Worm (Caenorhabditis elegans) whole organism, late embryonic: ENCODE results near the gene tyra-3.

Experiments
- C38D4.7 ChIP-seq: fragments of 200-800 bp; sonication (Bioruptor generic); optimal IDR thresholded peaks from 2 replicates; lab custom pipeline; 2018; ENCODE audit warnings: mild to moderate bottlenecking, missing genetic modification characterization, moderate library complexity, missing compliant biosample characterization
- F13H6.1 ChIP-seq: sonication (generic microtip); optimal IDR thresholded peaks from 2 replicates; lab custom pipeline; 2016; ENCODE audit warnings: missing genetic modification characterization, missing compliant biosample characterization
- K09A11.1 ChIP-seq: sonication (generic microtip); optimal IDR thresholded peaks from 2 replicates; lab custom pipeline; 2017; ENCODE audit warnings: antibody characterized with exemption, mild to moderate bottlenecking, missing genetic modification characterization, missing compliant biosample characterization; ENCODE audit not compliant: insufficient read depth
- T23F11.4 ChIP-seq: fragments of 200-800 bp; sonication (Bioruptor generic); optimal IDR thresholded peaks from 2 replicates; lab custom pipeline; 2018; ENCODE audit warnings: mild to moderate bottlenecking, missing genetic modification characterization, missing compliant biosample characterization
- ceh-14 ChIP-seq: sonication (generic microtip); optimal IDR thresholded peaks from 2 replicates; lab custom pipeline; 2016; ENCODE audit warnings: missing genotype, missing genetic modification characterization, missing compliant biosample characterization
- ceh-18 ChIP-seq: sonication (generic microtip); optimal IDR thresholded peaks from 2 replicates; lab custom pipeline; 2016; ENCODE audit warnings: missing genetic modification characterization, missing compliant biosample characterization
- ceh-19 ChIP-seq: fragments of 200-800 bp; sonication (Bioruptor generic); optimal IDR thresholded peaks from 2 replicates; lab custom pipeline; 2018; ENCODE audit warnings: mild to moderate bottlenecking, missing genetic modification characterization, missing compliant biosample characterization
- ceh-24 ChIP-seq: sonication (generic microtip); optimal IDR thresholded peaks from 2 replicates; lab custom pipeline; 2016; ENCODE audit warnings: mild to moderate bottlenecking, missing genetic modification characterization, missing compliant biosample characterization
- ceh-30 ChIP-seq: fragments of 150-350 bp; optimal IDR thresholded peaks from 2 replicates; lab custom pipeline; 2014; ENCODE audit warnings: missing biosample characterization, missing genetic modification characterization
- ceh-31 ChIP-seq: sonication (generic microtip); optimal IDR thresholded peaks from 2 replicates; lab custom pipeline; 2016; ENCODE audit warnings: missing genetic modification characterization, missing compliant biosample characterization
- ceh-34 ChIP-seq: sonication (generic microtip); optimal IDR thresholded peaks from 2 replicates; lab custom pipeline; 2016; ENCODE audit warnings: mild to moderate bottlenecking, missing genetic modification characterization, missing compliant biosample characterization
- ceh-48 ChIP-seq: sonication (generic microtip); optimal IDR thresholded peaks from 2 replicates; lab custom pipeline; 2016; ENCODE audit warnings: missing genetic modification characterization, inconsistent platforms, missing compliant biosample characterization
- ceh-6 ChIP-seq: fragments of 200-800 bp; sonication (Bioruptor generic); optimal IDR thresholded peaks from 2 replicates; lab custom pipeline; 2018; ENCODE audit warnings: mild to moderate bottlenecking, missing genetic modification characterization, missing compliant biosample characterization
- ceh-9 ChIP-seq: sonication (generic microtip); optimal IDR thresholded peaks from 2 replicates; lab custom pipeline; 2016; ENCODE audit warnings: mild to moderate bottlenecking, missing genetic modification characterization, inconsistent platforms, missing compliant biosample characterization
- che-1 ChIP-seq: sonication (generic microtip); optimal IDR thresholded peaks from 2 replicates; lab custom pipeline; 2016; ENCODE audit warnings: mild to moderate bottlenecking, missing genetic modification characterization, missing compliant biosample characterization
- elt-2 ChIP-seq: sonication (generic microtip); optimal IDR thresholded peaks from 2 replicates; lab custom pipeline; 2016; ENCODE audit warnings: missing genetic modification reagents, missing genetic modification characterization, missing compliant biosample characterization
- elt-4 ChIP-seq: sonication (generic microtip); optimal IDR thresholded peaks from 2 replicates; lab custom pipeline; 2016; ENCODE audit warnings: missing genetic modification characterization, missing compliant biosample characterization
- gmeb-2 ChIP-seq: sonication (generic microtip); optimal IDR thresholded peaks from 2 replicates; lab custom pipeline; 2016; ENCODE audit warnings: missing genetic modification characterization, inconsistent platforms, missing compliant biosample characterization
- hlh-13 ChIP-seq: fragments of 200-800 bp; sonication (Bioruptor generic); optimal IDR thresholded peaks from 2 replicates; lab custom pipeline; 2018; ENCODE audit warnings: mild to moderate bottlenecking, missing genetic modification characterization, missing compliant biosample characterization
- hlh-30 ChIP-seq: sonication (generic microtip); optimal IDR thresholded peaks from 2 replicates; lab custom pipeline; 2017; ENCODE audit warnings: antibody characterized with exemption, missing genetic modification characterization, missing compliant biosample characterization; ENCODE audit not compliant: insufficient read depth
- hlh-6 ChIP-seq: sonication (generic microtip); optimal IDR thresholded peaks from 2 replicates; lab custom pipeline; 2016; ENCODE audit warnings: missing genotype, missing genetic modification characterization, missing compliant biosample characterization
- hlh-8 ChIP-seq: sonication (generic microtip); optimal IDR thresholded peaks from 2 replicates; lab custom pipeline; 2016; ENCODE audit warnings: missing genotype, missing genetic modification characterization, missing compliant biosample characterization
- lin-11 ChIP-seq: fragments of 200-800 bp; sonication (Bioruptor generic); optimal IDR thresholded peaks from 2 replicates; lab custom pipeline; 2018; ENCODE audit warnings: mild to moderate bottlenecking, missing genetic modification characterization, missing compliant biosample characterization
- mec-3 ChIP-seq: sonication (generic microtip); optimal IDR thresholded peaks from 2 replicates; lab custom pipeline; 2016; ENCODE audit warnings: borderline replicate concordance, missing genetic modification characterization, missing compliant biosample characterization
- nfya-1 ChIP-seq: sonication (generic microtip); optimal IDR thresholded peaks from 2 replicates; lab custom pipeline; 2017; ENCODE audit warnings: missing genetic modification characterization, mild to moderate bottlenecking, missing compliant biosample characterization, antibody characterized with exemption, moderate library complexity
- nhr-11 ChIP-seq: fragments of 150-350 bp; optimal IDR thresholded peaks from 2 replicates; lab custom pipeline; 2014; ENCODE audit warnings: missing biosample characterization, missing genetic modification characterization
- npax-4 ChIP-seq: sonication (generic microtip); optimal IDR thresholded peaks from 2 replicates; lab custom pipeline; 2016; ENCODE audit warnings: missing genetic modification characterization, missing compliant biosample characterization
- pha-4 ChIP-seq: fragments of 150-350 bp; optimal IDR thresholded peaks from 2 replicates; lab custom pipeline; 2018; ENCODE audit warnings: missing biosample characterization, missing genetic modification reagents, missing genetic modification characterization
- pros-1 ChIP-seq: fragments of 150-350 bp; optimal IDR thresholded peaks from 2 replicates; lab custom pipeline; 2014; ENCODE audit warnings: missing biosample characterization, missing genetic modification reagents, missing genetic modification characterization
- sdc-2 ChIP-seq: sonication (generic microtip); optimal IDR thresholded peaks from 2 replicates; lab custom pipeline; 2016; ENCODE audit warnings: missing genotype, missing genetic modification characterization, missing compliant biosample characterization
- sox-4 ChIP-seq: sonication (generic microtip); optimal IDR thresholded peaks from 2 replicates; lab custom pipeline; 2017; ENCODE audit warnings: mild to moderate bottlenecking, missing genetic modification characterization, inconsistent platforms, missing compliant biosample characterization
- syd-9 ChIP-seq: sonication (generic microtip); optimal IDR thresholded peaks from 2 replicates; lab custom pipeline; 2016; ENCODE audit warnings: mild to moderate bottlenecking, missing genetic modification characterization, moderate library complexity, missing compliant biosample characterization
- tbx-2 ChIP-seq: sonication (generic microtip); optimal IDR thresholded peaks from 2 replicates; lab custom pipeline; 2016; ENCODE audit warnings: missing genetic modification characterization, missing compliant biosample characterization
- ttx-3 ChIP-seq: sonication (generic microtip); optimal IDR thresholded peaks from 2 replicates; lab custom pipeline; 2016; ENCODE audit warnings: missing genetic modification reagents, missing genetic modification characterization, missing compliant biosample characterization
- unc-42 ChIP-seq: sonication (generic microtip); optimal IDR thresholded peaks from 2 replicates; lab custom pipeline; 2016; ENCODE audit warnings: missing genotype, missing genetic modification characterization, missing compliant biosample characterization
- unc-55 ChIP-seq: sonication (generic microtip); optimal IDR thresholded peaks from 2 replicates; lab custom pipeline; 2017; ENCODE audit warnings: missing biosample characterization, missing genetic modification reagents, missing genetic modification characterization
- unc-86 ChIP-seq: sonication (generic microtip); optimal IDR thresholded peaks from 2 replicates; lab custom pipeline; 2016; ENCODE audit warnings: missing genetic modification characterization, missing compliant biosample characterization
- zip-5 ChIP-seq: sonication (generic microtip); optimal IDR thresholded peaks from 2 replicates; lab custom pipeline; 2016; ENCODE audit warnings: missing genetic modification characterization, missing compliant biosample characterization
- ztf-16 ChIP-seq: sonication (generic microtip); optimal IDR thresholded peaks from 2 replicates; lab custom pipeline; 2017; ENCODE audit warnings: missing genetic modification characterization, missing compliant biosample characterization

Gene tyra-3

ce11 chrX:4997548-4998087 lies 49.8 kb downstream of the tyra-3 start, which contains the start of gene ZC8.6:
TSS of gene ZC8.6 (minus strand) at chrX:4997598.
- TF ChIP-seq syd-9 (tag; lab: Kevin White, UChicago) (no peak), che-1 (tag; lab: Kevin White, UChicago) (no peak), sox-4 (no peak), unc-55 (GFP tag; lab: Kevin White, UChicago) (no peak), gmeb-2 (no peak), hlh-13 (GFP tag; lab: Kevin White, UChicago) (no peak), tbx-2 (tag; lab: Kevin White, UChicago) (no peak), pros-1 (tag; lab: Kevin White, UChicago) (no peak), T23F11.4 (GFP tag; lab: Kevin White, UChicago) (no peak), sdc-2 (peak; percentile 13), pha-4 (tag; lab: Kevin White, UChicago) (no peak), ttx-3 (tag; lab: Kevin White, UChicago) (no peak), C38D4.7 (GFP tag; lab: Kevin White, UChicago) (no peak), unc-42 (tag; lab: Kevin White, UChicago) (peak; percentile 0), nhr-11 (no peak), hlh-30 (tag; lab: Kevin White, UChicago) (no peak), F13H6.1 (tag; lab: Kevin White, UChicago) (no peak), mec-3 (tag; lab: Kevin White, UChicago) (no peak)

ce11 chrX:4998875-4999274 lies 51.0 kb downstream of the tyra-3 start, which contains the start of gene set-30:
TSS of gene set-30 (plus strand) at chrX:4999270.
- TF ChIP-seq sdc-2 (peak; percentile 38), ceh-9 (tag; lab: Kevin White, UChicago) (no peak), syd-9 (tag; lab: Kevin White, UChicago) (no peak), hlh-6 (peak; percentile 26), ceh-34 (tag; lab: Kevin White, UChicago) (peak; percentile 7), hlh-8 (tag; lab: Kevin White, UChicago) (no peak), nfya-1 (no peak), pha-4 (tag; lab: Kevin White, UChicago) (no peak), zip-5 (no peak), ceh-48 (tag; lab: Kevin White, UChicago) (no peak), F13H6.1 (tag; lab: Kevin White, UChicago) (no peak), elt-4 (tag; lab: Kevin White, UChicago) (no peak)

- TF ChIP-seq lin-11 (tag; lab: Kevin White, UChicago) (no peak), ceh-30 (tag; lab: Kevin White, UChicago) (no peak), ztf-16 (no peak), npax-4 (tag; lab: Kevin White, UChicago) (no peak), elt-2 (no peak), unc-86 (tag; lab: Kevin White, UChicago) (no peak), sdc-2 (no peak), ceh-6 (GFP tag; lab: Kevin White, UChicago) (no peak), tbx-2 (tag; lab: Kevin White, UChicago) (no peak), ceh-14 (tag; lab: Kevin White, UChicago) (no peak), ceh-31 (tag; lab: Kevin White, UChicago) (no peak), ceh-19 (no peak), ceh-24 (tag; lab: Kevin White, UChicago) (no peak), ceh-18 (tag; lab: Kevin White, UChicago) (no peak), T23F11.4 (GFP tag; lab: Kevin White, UChicago) (no peak), elt-4 (tag; lab: Kevin White, UChicago) (no peak), K09A11.1 (no peak), nhr-11 (no peak), sox-4 (no peak)
- TF ChIP-seq, all 69 proteins: peak for 0
Measured at ce11 chrX:5004940-5005339, 57.1 kb downstream of the tyra-3 start, which contains the start of gene hsd-2. TSS of gene hsd-2 (plus strand) at chrX:5005240.
